Worm (Caenorhabditis elegans): ENCODE measurements around the gene F54C8.6.

The F54C8.6 gene

DNA sequence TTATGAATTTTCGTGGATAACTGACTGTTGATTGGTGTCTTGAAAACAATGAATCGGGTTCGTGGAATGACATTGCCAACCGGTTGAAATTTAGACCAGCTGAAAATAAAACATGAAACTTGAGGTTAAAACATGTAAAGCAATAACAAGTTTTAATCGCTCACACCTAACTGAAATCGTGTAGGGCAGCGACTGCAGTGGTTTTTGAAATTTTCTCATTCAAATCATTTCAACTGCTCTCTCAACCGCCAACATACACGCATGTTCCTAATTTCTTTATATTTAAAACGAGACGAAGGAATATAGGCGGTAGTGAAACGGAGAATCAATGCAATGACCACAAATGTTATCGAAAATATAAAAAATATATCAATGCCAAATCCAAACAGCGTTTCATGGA is 6.9 kb downstream of the F54C8.6 start (continued):
- no peak for TF ChIP-seq F23B12.7 (tag; optimal IDR thresholded peaks at IDR 0.05; ENCODE audit: insufficient read depth)
- no peak for TF ChIP-seq xnd-1 (tag; optimal IDR thresholded peaks at IDR 0.05)
- peak; percentile 48 for TF ChIP-seq ztf-18 (tag; optimal IDR thresholded peaks at IDR 0.05)
- TF ChIP-seq fkh-3 (tag; optimal IDR thresholded peaks at IDR 0.05) = no peak
- TF ChIP-seq hsf-1 (GFP tag; IDR thresholded peaks at IDR 0.05) = 0 out of 2 replicates have a peak, but pooled peaks have one; percentile 34
- TF ChIP-seq F10E7.11 (tag; optimal IDR thresholded peaks at IDR 0.05) = no peak

DNA sequence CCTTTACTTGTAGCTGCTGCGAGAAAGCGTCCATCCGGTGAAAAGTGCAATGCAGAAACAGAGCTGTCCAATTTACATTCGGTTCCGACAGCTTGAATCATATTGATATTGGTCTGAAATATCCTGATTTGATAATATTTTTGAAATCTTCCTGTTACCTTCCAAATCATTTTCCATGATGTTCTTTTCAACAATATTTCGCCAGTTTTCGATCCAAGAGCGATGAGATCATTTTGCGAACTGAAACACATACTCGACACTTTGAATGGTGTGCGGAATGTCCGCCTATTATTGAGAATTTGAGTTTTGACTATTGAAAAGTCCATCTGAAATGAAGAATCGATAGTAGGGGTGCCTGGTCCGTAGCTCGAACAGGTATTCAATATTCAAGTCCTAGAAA is 8.6 kb downstream of the F54C8.6 start, which contains the start of gene emb-30:
TSS of gene emb-30 (minus strand) at position 328 of the 400 bp plus-strand sequence.
- TF ChIP-seq repo-1 (tag; optimal IDR thresholded peaks at IDR 0.05) (peak; percentile 66), ztf-22 (GFP tag; optimal IDR thresholded peaks at IDR 0.05) (no peak), pbrm-1 (GFP tag; IDR thresholded peaks at IDR 0.05) (peak; percentile 8; the same call in 1 of the 2 replicates), B0261.1 (tag; optimal IDR thresholded peaks at IDR 0.05) (no peak), chd-7 (tag; optimal IDR thresholded peaks at IDR 0.05) (peak; percentile 1), lin-35 (GFP tag; optimal IDR thresholded peaks at IDR 0.05) (peak in 1 of 3 experiments; percentile 18), Y56A3A.18 (GFP tag; IDR thresholded peaks at IDR 0.05) (peak; percentile 76; the same call in 1 of the 2 replicates), F49E8.2 (tag; optimal IDR thresholded peaks at IDR 0.05; ENCODE audit: insufficient read depth) (peak; percentile 19), fkh-3 (tag; optimal IDR thresholded peaks at IDR 0.05) (no peak), T07F8.4 (tag; optimal IDR thresholded peaks at IDR 0.05) (no peak), snpc-1.1 (tag; optimal IDR thresholded peaks at IDR 0.05; ENCODE audit: insufficient read depth) (no peak), madf-3 (GFP tag; IDR thresholded peaks at IDR 0.05) (no peak), K12H6.12 (tag; optimal IDR thresholded peaks at IDR 0.05) (no peak), F33H1.4 (GFP tag; IDR thresholded peaks at IDR 0.05) (0 out of 2 replicates have a peak, but pooled peaks have one; percentile 13), nhr-90 (tag; optimal IDR thresholded peaks at IDR 0.05) (no peak), rec-8 (tag; optimal IDR thresholded peaks at IDR 0.05) (no peak), mcd-1 (GFP tag; IDR thresholded peaks at IDR 0.05) (peak; percentile 17; the same call in 1 of the 2 replicates), lir-1 (GFP tag; conservative IDR thresholded peaks at IDR 0.05) (no peak), lin-54 (GFP tag; optimal IDR thresholded peaks at IDR 0.05) (peak; percentile 10), snpc-3.4 (tag; optimal IDR thresholded peaks at IDR 0.05) (no peak), ama-1 (optimal IDR thresholded peaks at IDR 0.05) (peak; percentile 46), ama-1 (GFP tag; optimal IDR thresholded peaks at IDR 0.05) (peak in 1 of 2 experiments; percentile 30), lin-26 (GFP tag; IDR thresholded peaks at IDR 0.05) (peak; percentile 37; the same call in 1 of the 2 replicates), tlf-1 (GFP tag; optimal IDR thresholded peaks at IDR 0.05) (no peak), aptf-2 (GFP tag; conservative IDR thresholded peaks at IDR 0.05) (no peak), F37B4.10 (GFP tag; IDR thresholded peaks at IDR 0.05) (0 out of 2 replicates have a peak, but pooled peaks have one; percentile 56), madf-8 (GFP tag; conservative IDR thresholded peaks at IDR 0.05) (no peak), ccch-3 (GFP tag; optimal IDR thresholded peaks at IDR 0.05) (no peak), ceh-27 (GFP tag; optimal IDR thresholded peaks at IDR 0.05) (no peak), ztf-28 (GFP tag; IDR thresholded peaks at IDR 0.05) (no peak), akir-1 (GFP tag; optimal IDR thresholded peaks at IDR 0.05) (no peak), F57C9.4 (tag; optimal IDR thresholded peaks at IDR 0.05) (no peak), F22D6.2 (tag; optimal IDR thresholded peaks at IDR 0.05) (no peak), hsf-1 (GFP tag; IDR thresholded peaks at IDR 0.05) (0 out of 2 replicates have a peak, but pooled peaks have one; percentile 33), Y53F4B.3 (GFP tag; IDR thresholded peaks at IDR 0.05) (no peak), nhr-120 (GFP tag; IDR thresholded peaks at IDR 0.05) (no peak), dpff-1 (tag; optimal IDR thresholded peaks at IDR 0.05) (peak; percentile 10), madf-6 (GFP tag; IDR thresholded peaks at IDR 0.05) (peak; percentile 35), ztf-18 (tag; optimal IDR thresholded peaks at IDR 0.05) (no peak), cebp-1 (GFP tag; IDR thresholded peaks at IDR 0.05) (no peak), cebp-1 (tag; optimal IDR thresholded peaks at IDR 0.05) (peak; percentile 28)
